Fruit fly (Drosophila melanogaster): Measurements from ENCODE around the gene CG34299.

Gene CG34299

DNA sequence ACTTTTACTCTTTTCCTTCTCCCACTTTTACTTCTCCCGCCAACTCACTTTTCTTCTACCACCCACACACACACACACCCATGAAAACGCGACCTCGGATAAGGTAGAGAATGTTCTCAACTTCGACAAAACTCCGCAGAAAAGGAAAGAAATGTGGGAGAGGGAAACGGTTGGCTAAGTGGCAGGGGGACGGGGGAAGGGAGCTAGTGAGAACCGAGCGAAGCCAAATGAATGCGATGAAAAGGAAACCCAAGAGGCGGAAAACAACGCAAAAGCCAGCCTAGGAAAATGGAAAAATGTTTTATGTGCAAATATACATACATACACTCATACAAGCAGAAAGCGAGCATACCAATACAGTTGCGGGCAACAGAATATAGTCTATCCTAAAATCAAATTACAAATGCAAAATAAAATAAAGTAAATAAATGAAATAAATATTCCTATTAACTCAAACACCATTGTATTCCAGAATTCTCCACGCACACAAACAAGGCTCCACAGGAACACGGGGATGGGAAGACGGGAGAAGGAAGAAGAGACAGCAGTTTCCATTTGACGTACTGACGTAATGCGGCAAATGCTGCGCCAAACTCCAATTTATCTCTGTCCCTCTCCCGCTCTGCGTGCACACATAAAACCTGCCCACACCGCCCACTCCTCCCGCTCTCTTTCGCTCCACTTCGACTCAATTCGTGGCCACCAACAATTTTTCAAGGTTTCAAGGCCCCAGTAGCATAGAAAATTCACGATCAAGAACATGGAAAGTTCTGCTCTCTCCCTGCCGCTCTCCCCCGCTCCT lies 21.1 kb downstream of the CG34299 start (continued):
- peak; percentile 19 for TF ChIP-seq CG18599 (GFP tag; optimal IDR thresholded peaks at IDR 0.05)

DNA sequence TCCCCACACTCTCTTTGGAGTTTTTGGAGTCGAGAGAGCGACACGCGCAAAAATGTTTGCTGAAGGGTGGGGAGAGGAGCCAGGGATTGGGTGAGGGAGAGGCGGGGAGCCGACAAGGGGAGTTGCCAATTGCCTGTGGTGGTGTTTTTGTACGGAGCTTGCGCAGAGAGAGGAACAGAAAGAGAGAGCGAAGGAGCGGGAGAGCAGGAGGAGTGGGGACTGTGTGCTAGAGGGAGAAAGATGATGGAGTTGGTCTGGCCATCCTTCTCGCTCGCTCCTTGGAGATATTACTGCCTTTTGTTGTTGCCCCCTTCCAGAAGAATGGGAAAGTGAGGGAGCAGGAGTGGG lies 21.7 kb downstream of the CG34299 start:
- TF ChIP-seq abd-A (tag; optimal IDR thresholded peaks at IDR 0.05): peak; percentile 51
- TF ChIP-seq CG15514 (GFP tag; optimal IDR thresholded peaks at IDR 0.05): no peak
- peak; percentile 47; the same call in 1 of the 2 replicates for TF ChIP-seq Adf1 (GFP tag; IDR thresholded peaks at IDR 0.05)
- no peak for TF ChIP-seq CG13894 (tag; optimal IDR thresholded peaks at IDR 0.05)
- TF ChIP-seq yki (optimal IDR thresholded peaks at IDR 0.05): peak; percentile 82
- no peak for TF ChIP-seq CG17568 (GFP tag; optimal IDR thresholded peaks at IDR 0.05)
- TF ChIP-seq chn (GFP tag; optimal IDR thresholded peaks at IDR 0.05): no peak
- TF ChIP-seq kah (GFP tag; optimal IDR thresholded peaks at IDR 0.05): no peak
- no peak for TF ChIP-seq pita (GFP tag; optimal IDR thresholded peaks at IDR 0.05)
- no peak for TF ChIP-seq btn (GFP tag; optimal IDR thresholded peaks at IDR 0.05)
- no peak for TF ChIP-seq CG2129 (GFP tag; IDR thresholded peaks at IDR 0.05; ENCODE audit: partially characterized antibody)
- no peak for TF ChIP-seq luna (GFP tag; optimal IDR thresholded peaks at IDR 0.05)
- no peak for TF ChIP-seq nom (GFP tag; optimal IDR thresholded peaks at IDR 0.05)
- TF ChIP-seq CG8478 (optimal IDR thresholded peaks at IDR 0.05): peak; percentile 62
- TF ChIP-seq zen2 (GFP tag; IDR thresholded peaks at IDR 0.05; ENCODE audit: partially characterized antibody): no peak
- no peak for TF ChIP-seq CkIIα-i1 (GFP tag; IDR thresholded peaks at IDR 0.05)
- TF ChIP-seq CG11456 (GFP tag; IDR thresholded peaks at IDR 0.05): no peak
- TF ChIP-seq MBD-R2 (GFP tag; IDR thresholded peaks at IDR 0.05): no peak
- TF ChIP-seq seq (GFP tag; IDR thresholded peaks at IDR 0.05): peak; percentile 91
- peak; percentile 86 for TF ChIP-seq CG1832 (GFP tag; optimal IDR thresholded peaks at IDR 0.05)
- TF ChIP-seq CG10321 (GFP tag; IDR thresholded peaks at IDR 0.05): peak; percentile 77
- TF ChIP-seq CG18599 (GFP tag; optimal IDR thresholded peaks at IDR 0.05): no peak
- TF ChIP-seq CG3065 (GFP tag; optimal IDR thresholded peaks at IDR 0.05): no peak
- TF ChIP-seq Trl (optimal IDR thresholded peaks at IDR 0.05): peak; percentile 79 to 84
- TF ChIP-seq Trl (GFP tag; optimal IDR thresholded peaks at IDR 0.05): no peak
- no peak for TF ChIP-seq TFAM (GFP tag; optimal IDR thresholded peaks at IDR 0.05)
- TF ChIP-seq CG6272 (GFP tag; IDR thresholded peaks at IDR 0.05): no peak
- peak; percentile 99 for TF ChIP-seq ewg (GFP tag; optimal IDR thresholded peaks at IDR 0.05)
- TF ChIP-seq CG4360 (GFP tag; IDR thresholded peaks at IDR 0.05): peak; percentile 68
- TF ChIP-seq CG9932 (GFP tag; IDR thresholded peaks at IDR 0.05): no peak
- TF ChIP-seq unc-4 (GFP tag; IDR thresholded peaks at IDR 0.05; ENCODE audit: partially characterized antibody): 0 out of 2 replicates have a peak, but pooled peaks have one; percentile 23
- TF ChIP-seq CG32772 (GFP tag; IDR thresholded peaks at IDR 0.05): no peak
- TF ChIP-seq CG12071 (GFP tag; optimal IDR thresholded peaks at IDR 0.05): peak; percentile 35
- peak; percentile 91 for TF ChIP-seq Nf-YB (GFP tag; optimal IDR thresholded peaks at IDR 0.05)
- peak; percentile 14 for TF ChIP-seq CG3163 (GFP tag; optimal IDR thresholded peaks at IDR 0.05)
- TF ChIP-seq CG16813 (GFP tag; IDR thresholded peaks at IDR 0.05; ENCODE audit: partially characterized antibody): no peak
- TF ChIP-seq Doc3 (GFP tag; IDR thresholded peaks at IDR 0.05; ENCODE audit: partially characterized antibody): no peak
- no peak for TF ChIP-seq CG9609 (GFP tag; optimal IDR thresholded peaks at IDR 0.05)
- TF ChIP-seq Ssrp (tag; optimal IDR thresholded peaks at IDR 0.05): no peak
- TF ChIP-seq CG2889 (GFP tag; IDR thresholded peaks at IDR 0.05): no peak
- TF ChIP-seq CG32532 (GFP tag; IDR thresholded peaks at IDR 0.05): 0 out of 2 replicates have a peak, but pooled peaks have one; percentile 16
- no peak for TF ChIP-seq Mrtf (GFP tag; IDR thresholded peaks at IDR 0.05)
- peak; percentile 96 for TF ChIP-seq Nf-YC (tag; optimal IDR thresholded peaks at IDR 0.05)
- 0 out of 3 replicates have a peak, but pooled peaks have one; percentile 10 for TF ChIP-seq hb (GFP tag; IDR thresholded peaks at IDR 0.05; ENCODE audit: partially characterized antibody)
- no peak for TF ChIP-seq Hey (tag; optimal IDR thresholded peaks at IDR 0.05)
- no peak for TF ChIP-seq MESR4 (GFP tag; optimal IDR thresholded peaks at IDR 0.05)
- TF ChIP-seq chinmo (GFP tag; IDR thresholded peaks at IDR 0.05; ENCODE audit: partially characterized antibody): 0 out of 4 replicates have a peak, but pooled peaks have one; percentile 16
- TF ChIP-seq CG16863 (GFP tag; optimal IDR thresholded peaks at IDR 0.05): no peak

Data from whole organism, embryonic.